Fruit fly (Drosophila melanogaster) whole organism, embryonic: ENCODE measurements around the gene CG34409.

ENCODE experiments used
- Abd-B ChIP-seq: fragments of 200-800 bp; sonication (Bioruptor generic); optimal IDR thresholded peaks from 2 replicates; lab custom pipeline; 2018; ENCODE audit warnings: missing biosample characterization, mild to moderate bottlenecking, missing genetic modification characterization, moderate library complexity
- CG10462 ChIP-seq: fragments of 200-800 bp; sonication (Bioruptor generic); optimal IDR thresholded peaks from 2 replicates; lab custom pipeline; 2016; ENCODE audit warnings: missing biosample characterization, missing genetic modification characterization
- CG10979 ChIP-seq: fragments of 200-800 bp; sonication (Bioruptor generic); optimal IDR thresholded peaks from 2 replicates; lab custom pipeline; 2018; ENCODE audit warnings: missing biosample characterization, mild to moderate bottlenecking, missing genetic modification characterization, moderate library complexity
- CG11696 ChIP-seq: fragments of 200-800 bp; sonication (Bioruptor generic); IDR thresholded peaks from 2 replicates; pipeline ENCODE4 v1.3.6; 2022; ENCODE audit warnings: missing biosample characterization, missing genetic modification characterization
- CG12236 ChIP-seq: fragments of 200-800 bp; sonication (Bioruptor generic); optimal IDR thresholded peaks from 2 replicates; lab custom pipeline; 2016; ENCODE audit warnings: missing biosample characterization, missing genetic modification characterization
- CG12391 ChIP-seq: fragments of 200-800 bp; sonication (Bioruptor generic); optimal IDR thresholded peaks from 3 replicates; lab custom pipeline; 2018; ENCODE audit warnings: missing biosample characterization, mild to moderate bottlenecking, missing genetic modification characterization, moderate library complexity
- CG12942 ChIP-seq: fragments of 200-800 bp; sonication (Bioruptor generic); optimal IDR thresholded peaks from 3 replicates; lab custom pipeline; 2016; ENCODE audit warnings: missing biosample characterization, missing genetic modification characterization
- CG14860 ChIP-seq: fragments of 200-800 bp; sonication (Bioruptor generic); IDR thresholded peaks from 3 replicates; pipeline ENCODE4 v1.3.6; 2022; ENCODE audit warnings: missing biosample characterization, missing genetic modification characterization; ENCODE audit not compliant: partially characterized antibody
- CG1647 ChIP-seq: fragments of 200-800 bp; sonication (Bioruptor generic); optimal IDR thresholded peaks from 3 replicates; lab custom pipeline; 2016; ENCODE audit warnings: missing biosample characterization, missing genetic modification characterization
- CG18011 ChIP-seq: fragments of 200-800 bp; sonication (Bioruptor generic); optimal IDR thresholded peaks from 2 replicates; lab custom pipeline; 2017; ENCODE audit warnings: missing biosample characterization, missing genetic modification characterization, mild to moderate bottlenecking, moderate library complexity, missing genotype
- CG2129 ChIP-seq: fragments of 200-800 bp; sonication (Bioruptor generic); IDR thresholded peaks from 2 replicates; pipeline ENCODE4 v1.3.6; 2022; ENCODE audit warnings: missing biosample characterization, missing genetic modification characterization; ENCODE audit not compliant: partially characterized antibody
- CG2199 ChIP-seq: fragments of 200-800 bp; sonication (Bioruptor generic); IDR thresholded peaks from 3 replicates; pipeline ENCODE4 v1.3.6; 2022; ENCODE audit warnings: missing biosample characterization, missing genetic modification characterization
- CG30431 ChIP-seq: fragments of 200-800 bp; sonication (Bioruptor generic); optimal IDR thresholded peaks from 2 replicates; lab custom pipeline; 2017; ENCODE audit warnings: missing biosample characterization, missing genetic modification characterization
- CG32532 ChIP-seq: fragments of 200-800 bp; sonication (Bioruptor generic); IDR thresholded peaks from 2 replicates; pipeline ENCODE4 v1.3.6; 2022; ENCODE audit warnings: missing biosample characterization, missing genetic modification characterization
- CG32772 ChIP-seq: fragments of 200-800 bp; sonication (Bioruptor generic); IDR thresholded peaks from 2 replicates; pipeline ENCODE4 v1.3.6; 2022; ENCODE audit warnings: missing biosample characterization, missing genetic modification characterization
- CG33557 ChIP-seq: fragments of 200-800 bp; sonication (Bioruptor generic); optimal IDR thresholded peaks from 2 replicates; lab custom pipeline; 2019; ENCODE audit warnings: missing biosample characterization, mild to moderate bottlenecking, missing genetic modification characterization, moderate library complexity
- CG3726 ChIP-seq: fragments of 200-800 bp; sonication (Bioruptor generic); IDR thresholded peaks from 3 replicates; pipeline ENCODE4, ENCODE4 v1.3.6; 2022; ENCODE audit warnings: missing biosample characterization, missing genetic modification characterization
- CG4328 ChIP-seq: fragments of 200-800 bp; sonication (Bioruptor generic); optimal IDR thresholded peaks from 3 replicates; lab custom pipeline; 2017; ENCODE audit warnings: missing biosample characterization, missing genetic modification reagents, missing genetic modification characterization
- CG4404 ChIP-seq: fragments of 200-800 bp; sonication (Bioruptor generic); IDR thresholded peaks from 2 replicates; pipeline ENCODE4 v1.3.6; 2022; ENCODE audit warnings: missing biosample characterization, missing genetic modification characterization
- CG4707 ChIP-seq: fragments of 200-800 bp; sonication (Bioruptor generic); optimal IDR thresholded peaks from 2 replicates; lab custom pipeline; 2018; ENCODE audit warnings: missing biosample characterization, mild to moderate bottlenecking, missing genetic modification characterization, moderate library complexity
- CG6654 ChIP-seq: fragments of 200-800 bp; sonication (Bioruptor generic); optimal IDR thresholded peaks from 2 replicates; lab custom pipeline; 2017; ENCODE audit warnings: missing biosample characterization, mild to moderate bottlenecking, missing genetic modification characterization
- CHES-1-like ChIP-seq: fragments of 200-800 bp; sonication (Bioruptor generic); optimal IDR thresholded peaks from 2 replicates; lab custom pipeline; 2016; ENCODE audit warnings: missing biosample characterization, missing genetic modification characterization
- Chrac-16 ChIP-seq: fragments of 200-800 bp; sonication (Bioruptor generic); optimal IDR thresholded peaks from 3 replicates; lab custom pipeline; 2016; ENCODE audit warnings: missing biosample characterization, missing genetic modification characterization
- Dll ChIP-seq: fragments of 200-800 bp; sonication (Bioruptor generic); IDR thresholded peaks from 4 replicates; pipeline ENCODE4 v1.3.6; 2022; ENCODE audit warnings: missing biosample characterization, missing genetic modification characterization; ENCODE audit not compliant: partially characterized antibody
- Drgx ChIP-seq: fragments of 200-800 bp; sonication (Bioruptor generic); IDR thresholded peaks from 2 replicates; pipeline ENCODE4 v1.3.6; 2022; ENCODE audit warnings: missing biosample characterization, missing genetic modification characterization
- Eip74EF ChIP-seq, 2 experiments: fragments of 200-800 bp in 1 of 2; fragments of >200 bp in 1 of 2; sonication (Bioruptor generic) in 1 of 2; optimal IDR thresholded peaks; 2 replicates each; lab custom pipeline; 2017 to 2019; ENCODE audit warnings: missing biosample characterization in 2 of 2, missing genetic modification characterization in 2 of 2, mild to moderate bottlenecking in 1 of 2, moderate library complexity in 1 of 2
- HLH54F ChIP-seq: fragments of 200-800 bp; sonication (Bioruptor generic); optimal IDR thresholded peaks from 3 replicates; lab custom pipeline; 2016; ENCODE audit warnings: missing biosample characterization, missing genetic modification characterization
- HLHmδ ChIP-seq: fragments of 200-800 bp; sonication (Bioruptor generic); optimal IDR thresholded peaks from 2 replicates; lab custom pipeline; 2018; ENCODE audit warnings: missing biosample characterization, mild to moderate bottlenecking, missing genetic modification characterization, moderate library complexity
- Max ChIP-seq: fragments of 200-800 bp; sonication (Bioruptor generic); optimal IDR thresholded peaks from 2 replicates; lab custom pipeline; 2016; ENCODE audit warnings: missing biosample characterization, mild to moderate bottlenecking, missing genetic modification characterization
- Taf1 ChIP-seq: fragments of 200-800 bp; sonication (Bioruptor generic); IDR thresholded peaks from 2 replicates; pipeline ENCODE4 v1.3.6; 2022; ENCODE audit warnings: missing biosample characterization, missing genetic modification characterization
- br ChIP-seq: fragments of >200 bp; optimal IDR thresholded peaks from 2 replicates; lab custom pipeline; 2017
- caup ChIP-seq: fragments of 200-800 bp; sonication (Bioruptor generic); optimal IDR thresholded peaks from 3 replicates; lab custom pipeline; 2017; ENCODE audit warnings: missing biosample characterization, mild to moderate bottlenecking, missing genetic modification characterization, moderate library complexity; ENCODE audit not compliant: severe bottlenecking
- chif ChIP-seq, 2 experiments: fragments of 200-800 bp; sonication (Bioruptor generic); optimal IDR thresholded peaks; 3 replicates each; lab custom pipeline; 2016; ENCODE audit warnings: missing biosample characterization in 2 of 2, missing genetic modification characterization in 2 of 2
- da ChIP-seq: fragments of 200-800 bp; sonication (Bioruptor generic); optimal IDR thresholded peaks from 2 replicates; lab custom pipeline; 2016; ENCODE audit warnings: missing biosample characterization, missing genetic modification characterization
- dm ChIP-seq: fragments of 200-800 bp; sonication (Bioruptor generic); optimal IDR thresholded peaks from 3 replicates; lab custom pipeline; 2016; ENCODE audit warnings: missing biosample characterization, missing genetic modification characterization
- dpn ChIP-seq, 2 experiments: fragments of 200-800 bp; sonication (Bioruptor generic); optimal IDR thresholded peaks; 3 replicates each; lab custom pipeline; 2016; ENCODE audit warnings: missing biosample characterization in 2 of 2, missing genetic modification characterization in 2 of 2
- fd64A ChIP-seq: fragments of 200-800 bp; sonication (Bioruptor generic); optimal IDR thresholded peaks from 3 replicates; lab custom pipeline; 2018; ENCODE audit warnings: missing biosample characterization, mild to moderate bottlenecking, missing genetic modification characterization
- her ChIP-seq: fragments of 200-800 bp; sonication (Bioruptor generic); optimal IDR thresholded peaks from 2 replicates; lab custom pipeline; 2016; ENCODE audit warnings: missing biosample characterization, missing genetic modification characterization
- jigr1 ChIP-seq: fragments of 200-800 bp; sonication (Bioruptor generic); IDR thresholded peaks from 3 replicates; pipeline ENCODE4 v1.3.6; 2022; ENCODE audit warnings: missing biosample characterization, missing genetic modification characterization
- lab ChIP-seq: fragments of 200-800 bp; sonication (Bioruptor generic); optimal IDR thresholded peaks from 3 replicates; lab custom pipeline; 2017; ENCODE audit warnings: missing biosample characterization, missing genetic modification characterization, mild to moderate bottlenecking, moderate library complexity, missing genetic modification reagents
- nerfin-1 ChIP-seq: fragments of 200-800 bp; sonication (Bioruptor generic); optimal IDR thresholded peaks from 3 replicates; lab custom pipeline; 2019; ENCODE audit warnings: missing biosample characterization, mild to moderate bottlenecking, missing genetic modification characterization, moderate library complexity
- pb ChIP-seq: fragments of 200-800 bp; sonication (Bioruptor generic); optimal IDR thresholded peaks from 3 replicates; lab custom pipeline; 2016; ENCODE audit warnings: missing biosample characterization, missing genetic modification characterization
- ro ChIP-seq: fragments of 200-800 bp; sonication (Bioruptor generic); IDR thresholded peaks from 2 replicates; pipeline ENCODE4 v1.3.6; 2022; ENCODE audit warnings: missing biosample characterization, missing genetic modification characterization
- schlank ChIP-seq: fragments of 200-800 bp; sonication (Bioruptor generic); optimal IDR thresholded peaks from 2 replicates; lab custom pipeline; 2018; ENCODE audit warnings: missing biosample characterization, mild to moderate bottlenecking, missing genetic modification characterization
- slou ChIP-seq: fragments of 200-800 bp; sonication (Bioruptor generic); optimal IDR thresholded peaks from 3 replicates; lab custom pipeline; 2016; ENCODE audit warnings: missing biosample characterization, missing genetic modification characterization
- slp2 ChIP-seq: fragments of 200-800 bp; sonication (Bioruptor generic); optimal IDR thresholded peaks from 2 replicates; lab custom pipeline; 2016; ENCODE audit warnings: missing biosample characterization, missing genetic modification characterization
- sr ChIP-seq: fragments of 200-800 bp; sonication (Bioruptor generic); IDR thresholded peaks from 3 replicates; pipeline ENCODE4 v1.3.6; 2022; ENCODE audit warnings: missing biosample characterization, missing genetic modification characterization
- unc-4 ChIP-seq: fragments of 200-800 bp; sonication (Bioruptor generic); IDR thresholded peaks from 2 replicates; pipeline ENCODE4 v1.3.6; 2022; ENCODE audit warnings: missing biosample characterization, missing genetic modification characterization; ENCODE audit not compliant: partially characterized antibody
- wek ChIP-seq: fragments of 200-800 bp; sonication (Bioruptor generic); optimal IDR thresholded peaks from 3 replicates; lab custom pipeline; 2018; ENCODE audit warnings: missing biosample characterization, mild to moderate bottlenecking, missing genetic modification characterization, moderate library complexity

CG34409 gene

dm6 chr3R:9762955-9763931 is 17.1 kb upstream of the CG34409 start, which contains the start of the genes Snap24 and CG8478 (continued):
- peak; percentile 24 for TF ChIP-seq Abd-B (GFP tag; lab: Kevin White, UChicago)
- TF ChIP-seq Dll (GFP tag; lab: Robert Waterston, UW), result peak; percentile 78; the same call in 3 of the 4 replicates
- no peak for TF ChIP-seq CG4707 (GFP tag; lab: Kevin White, UChicago)
- no peak for TF ChIP-seq CG3726
- no peak for TF ChIP-seq CG10979 (tag; lab: Kevin White, UChicago)
- TF ChIP-seq unc-4 (GFP tag; lab: Robert Waterston, UW), result peak; percentile 74
- no peak for TF ChIP-seq CG12942 (GFP tag; lab: Kevin White, UChicago)
- no peak for TF ChIP-seq CG10462 (GFP tag; lab: Kevin White, UChicago)
- no peak for TF ChIP-seq CG2199 (GFP tag; lab: Robert Waterston, UW)
- TF ChIP-seq Chrac-16 (GFP tag; lab: Kevin White, UChicago), result no peak
- TF ChIP-seq CG11696 (GFP tag; lab: Robert Waterston, UW), result no peak
- no peak for TF ChIP-seq lab (GFP tag; lab: Kevin White, UChicago)
- TF ChIP-seq da (GFP tag; lab: Kevin White, UChicago), result no peak
- TF ChIP-seq wek (GFP tag; lab: Kevin White, UChicago), result no peak
- TF ChIP-seq sr, result no peak
- TF ChIP-seq CG6654 (GFP tag; lab: Kevin White, UChicago), result no peak
- TF ChIP-seq Eip74EF (GFP tag; optimal IDR thresholded peaks at IDR 0.05; lab: Kevin White, UChicago), result no peak
- TF ChIP-seq ro, result no peak
- no peak for TF ChIP-seq nerfin-1 (tag; lab: Kevin White, UChicago)
- TF ChIP-seq Taf1 (GFP tag; lab: Robert Waterston, UW), result no peak
- peak; percentile 64; the same call in 2 of the 3 replicates for TF ChIP-seq CG14860 (GFP tag; lab: Robert Waterston, UW)
- no peak for TF ChIP-seq slp2 (GFP tag; lab: Kevin White, UChicago)
- TF ChIP-seq CG32532 (GFP tag; lab: Robert Waterston, UW), result no peak
- no peak for TF ChIP-seq dm
- TF ChIP-seq br, result no peak
- no peak for TF ChIP-seq fd64A (GFP tag; lab: Kevin White, UChicago)
- TF ChIP-seq CG33557, result no peak
- no peak for TF ChIP-seq jigr1 (GFP tag; lab: Robert Waterston, UW)
- TF ChIP-seq schlank (tag; lab: Kevin White, UChicago), result no peak
- no peak for TF ChIP-seq chif (GFP tag; optimal IDR thresholded peaks at IDR 0.05; lab: Kevin White, UChicago)
- no peak for TF ChIP-seq caup (GFP tag; lab: Kevin White, UChicago)
- no peak for TF ChIP-seq her (GFP tag; lab: Kevin White, UChicago)
- no peak for TF ChIP-seq CHES-1-like (GFP tag; lab: Kevin White, UChicago)
- no peak for TF ChIP-seq CG12236
- TF ChIP-seq dpn (GFP tag; optimal IDR thresholded peaks at IDR 0.05; lab: Kevin White, UChicago), result no peak
- TF ChIP-seq CG2129 (GFP tag; lab: Robert Waterston, UW), result peak; percentile 57
- TF ChIP-seq pb, result no peak
- TF ChIP-seq HLHmδ, result no peak
- no peak for TF ChIP-seq slou
- TF ChIP-seq CG1647, result no peak
- no peak for TF ChIP-seq CG32772 (GFP tag; lab: Robert Waterston, UW)
- no peak for TF ChIP-seq CG18011 (GFP tag; lab: Kevin White, UChicago)
- peak; percentile 42 for TF ChIP-seq CG12391 (tag; lab: Kevin White, UChicago)
- TF ChIP-seq CG4328 (GFP tag; lab: Kevin White, UChicago), result no peak
- TF ChIP-seq HLH54F, result no peak
- TF ChIP-seq CG30431 (GFP tag; lab: Kevin White, UChicago), result no peak
- no peak for TF ChIP-seq CG4404
- TF ChIP-seq Drgx, result no peak
- no peak for TF ChIP-seq Max (GFP tag; lab: Kevin White, UChicago)
